Fruit fly (Drosophila melanogaster): ENCODE measurements around the gene CG10311.

The CG10311 gene

dm6 chr3R:16334329-16334728 lies 22.5 kb downstream of the CG10311 start:
- TF ChIP-seq CG15710 (tag; optimal IDR thresholded peaks at IDR 0.05), result peak; percentile 36
- TF ChIP-seq gl (tag; optimal IDR thresholded peaks at IDR 0.05), result peak; percentile 75
- no peak for TF ChIP-seq Pif1A (GFP tag; optimal IDR thresholded peaks at IDR 0.05)
- TF ChIP-seq CG4496 (GFP tag; IDR thresholded peaks at IDR 0.05), result no peak
- peak; percentile 15 for TF ChIP-seq CG34367 (tag; optimal IDR thresholded peaks at IDR 0.05)
- TF ChIP-seq Snoo (tag; optimal IDR thresholded peaks at IDR 0.05), result no peak
- no peak for TF ChIP-seq Ets98B (GFP tag; IDR thresholded peaks at IDR 0.05)
- TF ChIP-seq D1 (tag; optimal IDR thresholded peaks at IDR 0.05), result no peak
- no peak for TF ChIP-seq Pif1B (GFP tag; optimal IDR thresholded peaks at IDR 0.05)
- TF ChIP-seq CG9948 (tag; optimal IDR thresholded peaks at IDR 0.05), result peak; percentile 12
- no peak for TF ChIP-seq rn (GFP tag; IDR thresholded peaks at IDR 0.05)
- TF ChIP-seq CG8159 (tag; optimal IDR thresholded peaks at IDR 0.05), result peak; percentile 24
- TF ChIP-seq EcR (GFP tag; optimal IDR thresholded peaks at IDR 0.05), result peak; percentile 63
- TF ChIP-seq CG10348 (GFP tag; IDR thresholded peaks at IDR 0.05), result no peak
- TF ChIP-seq CG8301 (tag; optimal IDR thresholded peaks at IDR 0.05), result no peak
- peak; percentile 57 for TF ChIP-seq CG13204 (GFP tag; optimal IDR thresholded peaks at IDR 0.05)
- peak; percentile 21 for TF ChIP-seq CG17806 (tag; optimal IDR thresholded peaks at IDR 0.05)

DNA sequence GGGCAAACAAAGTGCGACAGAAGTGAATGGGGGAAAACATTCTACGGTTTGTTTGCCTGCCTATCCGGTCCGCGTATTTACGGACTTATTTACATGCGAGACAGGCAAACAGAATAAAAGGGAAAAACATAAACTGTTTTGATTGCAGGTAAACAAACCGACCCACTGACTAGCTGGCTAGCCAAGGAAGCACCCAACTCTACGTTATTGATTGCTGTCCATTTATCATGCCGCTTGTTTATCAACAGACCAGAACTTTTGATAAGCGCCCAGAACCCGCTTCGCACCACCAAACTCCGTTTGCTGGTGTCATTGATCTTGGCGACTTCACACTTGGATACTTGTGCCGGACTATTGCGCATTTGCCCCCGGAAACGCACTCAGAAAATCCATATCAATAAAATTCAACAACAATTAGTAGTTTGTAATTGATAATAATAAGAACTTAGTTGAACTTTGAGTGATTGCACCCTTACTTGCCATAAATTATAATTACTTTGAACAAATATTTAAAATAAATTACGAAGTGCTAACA lies 24.9 kb downstream of the CG10311 start:
- peak; percentile 48 for TF ChIP-seq CG13204 (GFP tag; optimal IDR thresholded peaks at IDR 0.05)
- no peak for TF ChIP-seq D1 (tag; optimal IDR thresholded peaks at IDR 0.05)
- peak; percentile 63 for TF ChIP-seq gl (tag; optimal IDR thresholded peaks at IDR 0.05)
- TF ChIP-seq EcR (GFP tag; optimal IDR thresholded peaks at IDR 0.05), result peak; percentile 76
- TF ChIP-seq Ets98B (GFP tag; IDR thresholded peaks at IDR 0.05), result peak; percentile 47
- TF ChIP-seq CG8159 (tag; optimal IDR thresholded peaks at IDR 0.05), result no peak
- peak; percentile 38 for TF ChIP-seq Pif1A (GFP tag; optimal IDR thresholded peaks at IDR 0.05)
- TF ChIP-seq rn (GFP tag; IDR thresholded peaks at IDR 0.05), result no peak
- peak; percentile 26 for TF ChIP-seq CG14655 (GFP tag; optimal IDR thresholded peaks at IDR 0.05)
- peak; percentile 9 for TF ChIP-seq CG15710 (tag; optimal IDR thresholded peaks at IDR 0.05)
- TF ChIP-seq Snoo (tag; optimal IDR thresholded peaks at IDR 0.05), result no peak
- peak; percentile 23; the same call in 1 of the 3 replicates for TF ChIP-seq CG4496 (GFP tag; IDR thresholded peaks at IDR 0.05)
- peak; percentile 43 for TF ChIP-seq CG34367 (tag; optimal IDR thresholded peaks at IDR 0.05)
- no peak; the same call in 1 of the 2 replicates for TF ChIP-seq CG32121 (GFP tag; IDR thresholded peaks at IDR 0.05)
- no peak for TF ChIP-seq CG9948 (tag; optimal IDR thresholded peaks at IDR 0.05)
- no peak for TF ChIP-seq CG8301 (tag; optimal IDR thresholded peaks at IDR 0.05)
- no peak for TF ChIP-seq Pif1B (GFP tag; optimal IDR thresholded peaks at IDR 0.05)
- no peak for TF ChIP-seq CG17806 (tag; optimal IDR thresholded peaks at IDR 0.05)
- no peak for TF ChIP-seq CG10348 (GFP tag; IDR thresholded peaks at IDR 0.05)
- TF ChIP-seq CG12605 (GFP tag; IDR thresholded peaks at IDR 0.05), result no peak
- TF ChIP-seq fd96Ca (GFP tag; IDR thresholded peaks at IDR 0.05), result no peak

DNA sequence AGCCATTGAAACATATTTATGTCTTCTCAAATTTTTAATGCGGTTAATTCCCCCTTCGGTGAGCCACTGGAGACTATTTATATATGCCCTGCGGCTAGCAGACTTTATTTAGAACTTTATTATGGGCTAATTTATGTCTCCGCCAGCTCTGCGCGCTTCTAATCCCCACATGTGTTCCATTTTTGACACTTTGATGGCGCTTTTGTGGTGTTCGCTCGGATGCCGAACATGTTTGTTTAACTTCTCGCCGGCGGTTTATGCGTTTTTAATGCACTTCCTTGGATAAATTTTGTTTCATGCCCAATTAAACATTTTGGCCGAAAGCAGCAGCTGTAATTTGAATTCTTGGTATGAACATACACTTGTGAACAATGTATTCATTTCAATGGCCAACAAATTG lies 27.0 kb downstream of the CG10311 start:
- TF ChIP-seq CG9948 (tag; optimal IDR thresholded peaks at IDR 0.05) (no peak), CG17806 (tag; optimal IDR thresholded peaks at IDR 0.05) (no peak), CG4496 (GFP tag; IDR thresholded peaks at IDR 0.05) (no peak), Pif1A (GFP tag; optimal IDR thresholded peaks at IDR 0.05) (no peak), CG8301 (tag; optimal IDR thresholded peaks at IDR 0.05) (no peak), CG8159 (tag; optimal IDR thresholded peaks at IDR 0.05) (no peak), D1 (tag; optimal IDR thresholded peaks at IDR 0.05) (no peak), Pif1B (GFP tag; optimal IDR thresholded peaks at IDR 0.05) (no peak), CG34367 (tag; optimal IDR thresholded peaks at IDR 0.05) (no peak), rn (GFP tag; IDR thresholded peaks at IDR 0.05) (no peak), Ets98B (GFP tag; IDR thresholded peaks at IDR 0.05) (no peak), CG13204 (GFP tag; optimal IDR thresholded peaks at IDR 0.05) (no peak), CG15710 (tag; optimal IDR thresholded peaks at IDR 0.05) (no peak)

- TF ChIP-seq CG34367 (tag; optimal IDR thresholded peaks at IDR 0.05), result no peak
- no peak for TF ChIP-seq Pif1A (GFP tag; optimal IDR thresholded peaks at IDR 0.05)
- TF ChIP-seq CG14655 (GFP tag; optimal IDR thresholded peaks at IDR 0.05), result no peak
- no peak for TF ChIP-seq CG15710 (tag; optimal IDR thresholded peaks at IDR 0.05)
- no peak for TF ChIP-seq CG17806 (tag; optimal IDR thresholded peaks at IDR 0.05)
- TF ChIP-seq fd96Ca (GFP tag; IDR thresholded peaks at IDR 0.05), result no peak
- no peak for TF ChIP-seq CG12605 (GFP tag; IDR thresholded peaks at IDR 0.05)
- TF ChIP-seq Pif1B (GFP tag; optimal IDR thresholded peaks at IDR 0.05), result no peak
Observed at dm6 chr3R:16327549-16327948, 29.3 kb downstream of the CG10311 start, which contains the start of gene CG17930. Gene CG17930 (plus strand): TSS chr3R:16327849.

DNA sequence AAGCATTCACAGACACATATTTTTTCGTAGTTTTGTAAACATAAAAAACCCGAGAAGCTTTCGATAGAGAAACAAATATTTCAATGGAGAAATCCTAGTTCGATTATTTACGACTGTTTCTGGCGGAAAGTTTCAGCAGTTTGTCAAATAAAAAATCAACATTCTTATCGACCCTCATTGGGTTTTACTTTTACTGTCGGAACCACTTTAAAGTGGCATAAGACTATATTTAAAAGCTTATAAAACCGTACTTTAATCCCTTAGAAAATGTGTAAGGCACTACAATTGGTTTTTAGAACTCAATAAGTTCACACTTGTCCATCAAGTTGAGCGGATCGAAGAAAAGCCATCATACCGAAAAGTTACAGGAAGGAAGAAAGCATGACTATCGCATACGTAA lies 31.6 kb downstream of the CG10311 start, which contains the start of gene CG17929:
Gene CG17929, plus strand, starts transcription at position 301 of the 400 bp plus-strand sequence.
- no peak for TF ChIP-seq CG34367 (tag; optimal IDR thresholded peaks at IDR 0.05)
- TF ChIP-seq CG8301 (tag; optimal IDR thresholded peaks at IDR 0.05), result no peak
- no peak for TF ChIP-seq CG10348 (GFP tag; IDR thresholded peaks at IDR 0.05)
- no peak for TF ChIP-seq EcR (GFP tag; optimal IDR thresholded peaks at IDR 0.05)
- TF ChIP-seq fd96Ca (GFP tag; IDR thresholded peaks at IDR 0.05), result no peak
- no peak for TF ChIP-seq CG14655 (GFP tag; optimal IDR thresholded peaks at IDR 0.05)
- TF ChIP-seq CG13204 (GFP tag; optimal IDR thresholded peaks at IDR 0.05), result no peak
- TF ChIP-seq Ets98B (GFP tag; IDR thresholded peaks at IDR 0.05), result no peak
- TF ChIP-seq CG17806 (tag; optimal IDR thresholded peaks at IDR 0.05), result no peak
- TF ChIP-seq gl (tag; optimal IDR thresholded peaks at IDR 0.05), result no peak
- TF ChIP-seq rn (GFP tag; IDR thresholded peaks at IDR 0.05), result no peak
- TF ChIP-seq CG9948 (tag; optimal IDR thresholded peaks at IDR 0.05), result no peak
- TF ChIP-seq Pif1B (GFP tag; optimal IDR thresholded peaks at IDR 0.05), result no peak
- no peak for TF ChIP-seq CG12605 (GFP tag; IDR thresholded peaks at IDR 0.05)
- TF ChIP-seq CG32121 (GFP tag; IDR thresholded peaks at IDR 0.05), result no peak
- no peak for TF ChIP-seq D1 (tag; optimal IDR thresholded peaks at IDR 0.05)
- no peak for TF ChIP-seq Pif1A (GFP tag; optimal IDR thresholded peaks at IDR 0.05)
- no peak for TF ChIP-seq CG4496 (GFP tag; IDR thresholded peaks at IDR 0.05)
- no peak for TF ChIP-seq CG8159 (tag; optimal IDR thresholded peaks at IDR 0.05)
- TF ChIP-seq CG15710 (tag; optimal IDR thresholded peaks at IDR 0.05), result no peak
